Fruit fly (Drosophila melanogaster): ENCODE measurements around the gene CG43072.

CG43072 gene

dm6 chr3L:21041952-21042933 lies 23.4 kb upstream of the CG43072 start (continued):
- TF ChIP-seq sage (GFP tag; optimal IDR thresholded peaks at IDR 0.05) (no peak), Dfd (GFP tag; optimal IDR thresholded peaks at IDR 0.05) (no peak), Hr78 (GFP tag; optimal IDR thresholded peaks at IDR 0.05) (no peak), jim (GFP tag; optimal IDR thresholded peaks at IDR 0.05) (no peak), Mio (GFP tag; optimal IDR thresholded peaks at IDR 0.05) (no peak), Hnf4 (GFP tag; optimal IDR thresholded peaks at IDR 0.05) (peak; percentile 7), lola (GFP tag; optimal IDR thresholded peaks at IDR 0.05) (no peak), woc (GFP tag; optimal IDR thresholded peaks at IDR 0.05) (no peak), OdsH (GFP tag; optimal IDR thresholded peaks at IDR 0.05) (peak; percentile 9), GATAd (GFP tag; optimal IDR thresholded peaks at IDR 0.05) (no peak), pan (optimal IDR thresholded peaks at IDR 0.05) (no peak), brk (GFP tag; optimal IDR thresholded peaks at IDR 0.05) (no peak), CrebA (GFP tag; optimal IDR thresholded peaks at IDR 0.05; ENCODE audit: borderline replicate concordance) (no peak)

- TF ChIP-seq Dfd (GFP tag; optimal IDR thresholded peaks at IDR 0.05): peak; percentile 32
- no peak for TF ChIP-seq woc (GFP tag; optimal IDR thresholded peaks at IDR 0.05)
These were observed 22.2 kb upstream of the CG43072 start for dm6 chr3L:21043435-21043834.

- TF ChIP-seq br (GFP tag; optimal IDR thresholded peaks at IDR 0.05) (no peak), fru (GFP tag; optimal IDR thresholded peaks at IDR 0.05) (peak; percentile 7), dmrt93B (GFP tag; optimal IDR thresholded peaks at IDR 0.05) (no peak), Sp1 (GFP tag; optimal IDR thresholded peaks at IDR 0.05) (peak; percentile 10), Myc (optimal IDR thresholded peaks at IDR 0.05) (no peak), brk (GFP tag; optimal IDR thresholded peaks at IDR 0.05) (no peak), Rel (GFP tag; optimal IDR thresholded peaks at IDR 0.05) (no peak), Rel (tag; optimal IDR thresholded peaks at IDR 0.05) (no peak), Hr83 (GFP tag; optimal IDR thresholded peaks at IDR 0.05; ENCODE audit: poor library complexity, severe bottlenecking) (no peak), foxo (GFP tag; optimal IDR thresholded peaks at IDR 0.05) (peak in 1 of 2 experiments; percentile 2), ey (GFP tag; optimal IDR thresholded peaks at IDR 0.05) (peak; percentile 17), N (GFP tag; optimal IDR thresholded peaks at IDR 0.05) (no peak), Dif (GFP tag; optimal IDR thresholded peaks at IDR 0.05; ENCODE audit: partially characterized antibody) (no peak), Mio (GFP tag; optimal IDR thresholded peaks at IDR 0.05) (no peak), dl (GFP tag; optimal IDR thresholded peaks at IDR 0.05; ENCODE audit: insufficient read depth in 1 of 2, partially characterized antibody in 2 of 2) (no peak), lola (GFP tag; optimal IDR thresholded peaks at IDR 0.05) (no peak), Abd-B (GFP tag; optimal IDR thresholded peaks at IDR 0.05) (no peak)
These were observed 21.6 kb upstream of the CG43072 start for dm6 chr3L:21043894-21044682.

- no peak for TF ChIP-seq CG32264 (GFP tag; optimal IDR thresholded peaks at IDR 0.05)
- TF ChIP-seq woc (GFP tag; optimal IDR thresholded peaks at IDR 0.05): peak; percentile 2
These were observed 20.9 kb upstream of the CG43072 start for dm6 chr3L:21044721-21045120.

dm6 chr3L:21046107-21046708 lies 19.4 kb upstream of the CG43072 start:
- TF ChIP-seq brk (GFP tag; optimal IDR thresholded peaks at IDR 0.05) (no peak), CG9705 (GFP tag; optimal IDR thresholded peaks at IDR 0.05) (no peak), rgr (GFP tag; optimal IDR thresholded peaks at IDR 0.05) (no peak), lola (GFP tag; optimal IDR thresholded peaks at IDR 0.05) (no peak), psq (GFP tag; optimal IDR thresholded peaks at IDR 0.05) (no peak), Jra (GFP tag; optimal IDR thresholded peaks at IDR 0.05) (no peak), ey (GFP tag; optimal IDR thresholded peaks at IDR 0.05) (no peak), Vsx2 (GFP tag; optimal IDR thresholded peaks at IDR 0.05; ENCODE audit: partially characterized antibody) (no peak), tai (GFP tag; optimal IDR thresholded peaks at IDR 0.05) (no peak), GATAd (GFP tag; optimal IDR thresholded peaks at IDR 0.05) (no peak)

Data from whole organism, wandering third instar larva.